Fruit fly (Drosophila melanogaster) whole organism, embryonic: ENCODE data around the gene CG13039.

ENCODE experiments used
- YL-1 ChIP-seq: fragments of 200-800 bp; sonication (Bioruptor generic); optimal IDR thresholded peaks from 3 replicates; lab custom pipeline; 2017; ENCODE audit warnings: missing biosample characterization, mild to moderate bottlenecking, missing genetic modification characterization
- ewg ChIP-seq: fragments of 200-800 bp; sonication (Bioruptor generic); optimal IDR thresholded peaks from 3 replicates; lab custom pipeline; 2017; ENCODE audit warnings: mild to moderate bottlenecking, missing biosample characterization, missing genetic modification reagents, missing genetic modification characterization

dm6 chr3L:16321172-16321571 lies 5.4 kb downstream of the CG13039 start, which contains the start of gene CG42718:
- TF ChIP-seq ewg (GFP tag; lab: Kevin White, UChicago) (no peak), YL-1 (GFP tag; lab: Kevin White, UChicago) (no peak)
